Fruit fly (Drosophila melanogaster) whole organism, wandering third instar larva: ENCODE results near the gene tctn.

ENCODE experiments used
- Abd-B ChIP-seq: fragments of >200 bp; optimal IDR thresholded peaks from 2 replicates; lab custom pipeline; 2017; ENCODE audit warnings: missing biosample characterization, missing genetic modification characterization
- CG32264 ChIP-seq: fragments of 200-800 bp; sonication (Bioruptor generic); optimal IDR thresholded peaks from 2 replicates; lab custom pipeline; 2016; ENCODE audit warnings: missing biosample characterization, missing genetic modification characterization
- CG9705 ChIP-seq: fragments of 200-800 bp; sonication (Bioruptor generic); optimal IDR thresholded peaks from 2 replicates; lab custom pipeline; 2018; ENCODE audit warnings: missing biosample characterization, mild to moderate bottlenecking, missing genetic modification characterization
- CrebA ChIP-seq: fragments of 200-800 bp; sonication (Bioruptor generic); optimal IDR thresholded peaks from 2 replicates; lab custom pipeline; 2016; ENCODE audit warnings: missing biosample characterization, mild to moderate bottlenecking, missing genetic modification characterization, borderline replicate concordance
- Dfd ChIP-seq: fragments of >200 bp; optimal IDR thresholded peaks from 2 replicates; lab custom pipeline; 2017; ENCODE audit warnings: missing biosample characterization, missing genetic modification characterization
- Dif ChIP-seq: fragments of 200-275, 200-300 bp; sonication (Bioruptor generic); optimal IDR thresholded peaks from 2 replicates; lab custom pipeline; 2018; ENCODE audit warnings: missing biosample characterization, missing genetic modification characterization; ENCODE audit not compliant: partially characterized antibody
- GATAd ChIP-seq: sonication (Bioruptor generic); optimal IDR thresholded peaks from 2 replicates; lab custom pipeline; 2016; ENCODE audit warnings: missing biosample characterization, missing genetic modification characterization
- HLH106 ChIP-seq: fragments of 200-800 bp; optimal IDR thresholded peaks from 3 replicates; lab custom pipeline; 2019; ENCODE audit warnings: missing biosample characterization, mild to moderate bottlenecking, missing genetic modification characterization, moderate library complexity
- Hnf4 ChIP-seq: fragments of 200-800 bp; sonication (Bioruptor generic); optimal IDR thresholded peaks from 2 replicates; lab custom pipeline; 2016; ENCODE audit warnings: missing biosample characterization, mild to moderate bottlenecking, missing genetic modification characterization
- Hr78 ChIP-seq: fragments of >200 bp; optimal IDR thresholded peaks from 2 replicates; lab custom pipeline; 2017; ENCODE audit warnings: missing biosample characterization, missing genetic modification characterization
- Hr83 ChIP-seq: fragments of 200-300 bp; sonication (Bioruptor generic); optimal IDR thresholded peaks from 2 replicates; lab custom pipeline; 2016; ENCODE audit warnings: missing biosample characterization, mild to moderate bottlenecking, missing genetic modification characterization, moderate library complexity; ENCODE audit not compliant: poor library complexity, severe bottlenecking
- Jra ChIP-seq: sonication (Bioruptor generic); optimal IDR thresholded peaks from 2 replicates; lab custom pipeline; 2016; ENCODE audit warnings: missing biosample characterization, missing genetic modification characterization
- Mio ChIP-seq: sonication (Bioruptor generic); optimal IDR thresholded peaks from 2 replicates; lab custom pipeline; 2016; ENCODE audit warnings: missing biosample characterization, missing genetic modification characterization
- Myc ChIP-seq: fragments of >200 bp; optimal IDR thresholded peaks from 2 replicates; lab custom pipeline; 2017
- N ChIP-seq: fragments of >200 bp; optimal IDR thresholded peaks from 2 replicates; lab custom pipeline; 2018; ENCODE audit warnings: missing biosample characterization, missing external identifiers, missing genetic modification characterization
- OdsH ChIP-seq: fragments of 200-800 bp; sonication (Bioruptor generic); optimal IDR thresholded peaks from 2 replicates; lab custom pipeline; 2016; ENCODE audit warnings: missing biosample characterization, mild to moderate bottlenecking, missing genetic modification characterization
- Rel ChIP-seq, 2 experiments: fragments of 200-800 bp; sonication (Bioruptor generic) in 1 of 2; optimal IDR thresholded peaks; 2 replicates in 1 of 2; 3 replicates in 1 of 2; lab custom pipeline; 2016 to 2019; ENCODE audit warnings: mild to moderate bottlenecking in 2 of 2, missing biosample characterization in 2 of 2, missing genetic modification characterization in 2 of 2, moderate library complexity in 1 of 2
- Sp1 ChIP-seq: fragments of 200-800 bp; sonication (Bioruptor generic); optimal IDR thresholded peaks from 3 replicates; lab custom pipeline; 2019; ENCODE audit warnings: missing biosample characterization, mild to moderate bottlenecking, missing genetic modification characterization, moderate library complexity
- brk ChIP-seq: fragments of 200-800 bp; sonication (Bioruptor generic); optimal IDR thresholded peaks from 2 replicates; lab custom pipeline; 2016; ENCODE audit warnings: missing biosample characterization, mild to moderate bottlenecking, missing genetic modification characterization
- dmrt93B ChIP-seq: fragments of 200-800 bp; sonication (Bioruptor generic); optimal IDR thresholded peaks from 2 replicates; lab custom pipeline; 2018; ENCODE audit warnings: missing biosample characterization, mild to moderate bottlenecking, missing genetic modification characterization
- dsf ChIP-seq: sonication (Bioruptor generic); optimal IDR thresholded peaks from 2 replicates; lab custom pipeline; 2016; ENCODE audit warnings: missing biosample characterization, missing genetic modification characterization, borderline replicate concordance
- ey ChIP-seq: fragments of 200-800 bp; sonication (Bioruptor generic); optimal IDR thresholded peaks from 2 replicates; lab custom pipeline; 2016; ENCODE audit warnings: missing biosample characterization, missing genetic modification characterization
- foxo ChIP-seq, 2 experiments: fragments of 200-800 bp; sonication (Bioruptor generic); optimal IDR thresholded peaks; 2 replicates in 1 of 2; 3 replicates in 1 of 2; lab custom pipeline; 2016 to 2017; ENCODE audit warnings: missing biosample characterization in 2 of 2, missing genetic modification characterization in 2 of 2
- fru ChIP-seq: fragments of 200-800 bp; sonication (Bioruptor generic); optimal IDR thresholded peaks from 3 replicates; lab custom pipeline; 2016; ENCODE audit warnings: missing biosample characterization, mild to moderate bottlenecking, missing genetic modification characterization
- h ChIP-seq: fragments of 200-800 bp; sonication (Bioruptor generic); optimal IDR thresholded peaks from 3 replicates; lab custom pipeline; 2016; ENCODE audit warnings: missing biosample characterization, mild to moderate bottlenecking, missing genetic modification characterization
- jim ChIP-seq: fragments of 175-275, 200-325 bp; sonication (Bioruptor generic); optimal IDR thresholded peaks from 2 replicates; lab custom pipeline; 2016; ENCODE audit warnings: missing biosample characterization, mild to moderate bottlenecking, missing genetic modification characterization
- pan ChIP-seq: fragments of >200 bp; optimal IDR thresholded peaks from 2 replicates; lab custom pipeline; 2017
- rgr ChIP-seq: fragments of 200-800 bp; sonication (Bioruptor generic); optimal IDR thresholded peaks from 3 replicates; lab custom pipeline; 2016; ENCODE audit warnings: missing biosample characterization, mild to moderate bottlenecking, missing genetic modification characterization
- sv ChIP-seq: fragments of 200-800 bp; sonication (Bioruptor generic); optimal IDR thresholded peaks from 3 replicates; lab custom pipeline; 2016; ENCODE audit warnings: missing biosample characterization, missing genetic modification characterization
- usp ChIP-seq: fragments of >200 bp; optimal IDR thresholded peaks from 2 replicates; lab custom pipeline; 2017; ENCODE audit warnings: missing biosample characterization, missing genetic modification characterization

Gene tctn

DNA sequence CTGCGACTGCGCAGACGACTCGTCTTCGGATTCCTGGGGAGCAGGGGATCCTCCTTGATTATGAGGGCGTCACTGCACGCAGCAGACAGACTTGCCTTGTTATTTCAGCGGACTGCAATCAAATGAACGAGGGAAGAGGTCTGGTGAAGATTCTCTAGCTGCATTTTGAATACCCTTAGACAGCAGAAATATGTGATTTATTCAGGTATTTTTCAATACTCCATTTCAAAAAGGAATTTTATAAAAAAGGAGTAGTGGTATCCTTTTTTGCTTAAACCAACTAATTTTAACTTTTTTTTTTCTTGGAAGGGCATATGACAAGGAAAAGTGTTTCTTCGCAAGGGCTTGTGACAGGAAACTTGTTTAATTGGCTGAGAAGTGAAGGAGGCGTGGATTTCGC, 35.2 kb upstream of the tctn start (continued):
- peak; percentile 86 for TF ChIP-seq h (GFP tag; lab: Kevin White, UChicago)
- no peak for TF ChIP-seq Hr78
- TF ChIP-seq CG9705 (GFP tag; lab: Kevin White, UChicago), result no peak
- TF ChIP-seq ey (GFP tag; lab: Kevin White, UChicago), result peak; percentile 81
- TF ChIP-seq OdsH (GFP tag; lab: Kevin White, UChicago), result peak; percentile 73
- peak; percentile 53 for TF ChIP-seq HLH106 (tag; lab: Kevin White, UChicago)
- TF ChIP-seq Jra (GFP tag; lab: Kevin White, UChicago), result no peak
- TF ChIP-seq Myc (lab: Kevin White, UChicago), result no peak
- no peak for TF ChIP-seq GATAd (GFP tag; lab: Kevin White, UChicago)
- peak; percentile 68 for TF ChIP-seq rgr (GFP tag; lab: Kevin White, UChicago)
- peak; percentile 49 for TF ChIP-seq Hnf4 (GFP tag; lab: Kevin White, UChicago)
- TF ChIP-seq sv (GFP tag; lab: Kevin White, UChicago), result no peak
- no peak for TF ChIP-seq usp (GFP tag; lab: Kevin White, UChicago)
- TF ChIP-seq Sp1 (GFP tag; lab: Kevin White, UChicago), result peak; percentile 39

DNA sequence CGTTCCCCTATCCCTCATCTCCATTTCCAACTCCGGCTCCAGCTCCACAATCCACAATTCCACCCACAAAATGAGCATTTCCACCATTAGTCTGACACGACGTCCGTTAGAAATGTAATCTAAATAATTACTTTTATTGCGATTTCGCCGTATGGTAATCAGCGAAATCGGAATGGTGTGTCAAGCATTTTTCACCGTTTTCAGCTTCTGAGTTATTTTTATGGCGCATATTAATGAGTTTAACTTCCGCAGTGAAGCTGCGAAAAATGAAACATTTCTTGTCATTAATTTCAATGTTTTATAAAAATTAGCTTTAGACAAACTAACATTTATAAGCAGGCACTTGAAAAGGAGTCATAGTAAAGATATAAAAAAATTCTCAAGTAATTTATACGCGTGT, 29.6 kb upstream of the tctn start, which contains the start of gene CG13989:
CG13989 (plus strand) TSS at position 301 of the 400 bp plus-strand sequence.
- TF ChIP-seq jim (no peak), GATAd (GFP tag; lab: Kevin White, UChicago) (no peak), Dif (GFP tag; lab: Kevin White, UChicago) (no peak), Dfd (GFP tag; lab: Kevin White, UChicago) (no peak), Abd-B (GFP tag; lab: Kevin White, UChicago) (no peak)
- TF ChIP-seq, all 38 proteins: peak for 0

DNA sequence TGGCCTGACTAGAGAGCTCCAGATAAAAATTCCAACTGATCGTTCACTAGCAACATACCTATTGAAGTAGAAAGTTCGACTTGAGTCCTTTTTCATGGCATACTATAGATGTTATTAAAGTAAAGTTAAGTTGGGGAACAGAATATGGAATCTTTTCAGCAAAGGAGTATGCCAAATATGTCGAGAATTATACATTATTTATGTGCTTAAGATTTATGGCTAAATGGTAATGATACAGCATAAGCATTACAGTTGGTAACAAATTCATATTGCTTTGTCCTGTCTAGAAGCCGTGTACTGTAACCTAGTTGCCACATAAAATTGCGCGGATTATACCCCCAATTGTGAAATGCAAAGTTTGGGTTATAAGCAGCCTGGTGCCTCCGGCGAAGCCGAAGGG, 24.6 kb upstream of the tctn start, which contains the start of gene CG31639:
CG31639 (minus strand) TSS at position 101 of the 400 bp plus-strand sequence.
- TF ChIP-seq Jra (GFP tag; lab: Kevin White, UChicago) (no peak), brk (GFP tag; lab: Kevin White, UChicago) (no peak), jim (no peak), sv (GFP tag; lab: Kevin White, UChicago) (no peak), CG9705 (GFP tag; lab: Kevin White, UChicago) (no peak)

DNA sequence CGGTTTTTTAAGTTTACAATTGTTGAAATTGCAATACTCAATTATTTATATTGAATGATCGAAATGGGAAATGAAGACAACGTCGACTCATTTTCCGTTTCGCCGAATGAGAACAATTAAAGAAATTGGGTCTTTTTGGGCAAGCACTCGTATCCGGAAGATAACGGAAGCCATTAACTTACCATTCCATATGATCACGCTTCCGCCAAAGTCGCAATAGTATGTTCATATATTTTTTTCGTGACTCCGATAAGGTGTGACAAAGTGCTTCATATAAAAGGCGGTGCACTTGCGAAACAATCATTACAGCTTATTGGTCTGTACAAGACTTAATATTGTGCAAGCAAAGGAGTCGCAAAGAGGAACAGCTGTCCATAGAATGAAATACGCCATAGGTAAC, 21.2 kb upstream of the tctn start, which contains the start of gene Muc26B:
Muc26B (plus strand) TSS at position 301 of the 400 bp plus-strand sequence.
- no peak for TF ChIP-seq Jra (GFP tag; lab: Kevin White, UChicago)
- no peak for TF ChIP-seq Rel (GFP tag; optimal IDR thresholded peaks at IDR 0.05; lab: Kevin White, UChicago)
- no peak for TF ChIP-seq Rel (tag; optimal IDR thresholded peaks at IDR 0.05; lab: Kevin White, UChicago)
- no peak for TF ChIP-seq jim
- TF ChIP-seq Hr83 (GFP tag; lab: Kevin White, UChicago), result no peak
- TF ChIP-seq sv (GFP tag; lab: Kevin White, UChicago), result no peak
- no peak for TF ChIP-seq fru
- TF ChIP-seq Abd-B (GFP tag; lab: Kevin White, UChicago), result no peak
- TF ChIP-seq CG32264, result no peak
- no peak for TF ChIP-seq pan (lab: Kevin White, UChicago)
- TF ChIP-seq Hr78, result no peak
- TF ChIP-seq CrebA (GFP tag; lab: Kevin White, UChicago), result no peak
- no peak for TF ChIP-seq Hnf4 (GFP tag; lab: Kevin White, UChicago)
- TF ChIP-seq ey (GFP tag; lab: Kevin White, UChicago), result no peak
- no peak for TF ChIP-seq N (GFP tag; lab: Kevin White, UChicago)

DNA sequence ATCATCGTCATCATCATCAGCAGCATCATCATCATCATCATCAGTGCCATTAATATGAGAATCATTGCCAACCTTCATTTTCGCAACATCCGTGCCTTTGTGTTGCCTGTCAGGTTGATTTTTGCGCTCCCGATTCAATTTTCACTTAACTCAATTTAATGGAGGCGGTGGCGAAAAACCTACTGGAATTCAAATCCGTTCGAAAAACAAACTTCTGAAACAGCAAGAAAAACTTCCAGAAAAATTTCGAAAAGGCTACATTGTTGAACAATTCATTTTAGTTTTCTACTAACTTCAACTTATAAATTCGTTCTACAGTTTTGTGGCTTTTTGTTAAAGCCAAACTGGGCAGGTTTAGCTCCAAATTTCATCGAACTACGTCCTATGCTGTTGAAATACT, 8.6 kb upstream of the tctn start, which contains the start of gene CG13991:
CG13991 (plus strand) TSS at position 301 of the 400 bp plus-strand sequence.
- no peak for TF ChIP-seq dmrt93B
- TF ChIP-seq h (GFP tag; lab: Kevin White, UChicago), result no peak
- no peak for TF ChIP-seq dsf
- no peak for TF ChIP-seq foxo (GFP tag; optimal IDR thresholded peaks at IDR 0.05; lab: Kevin White, UChicago)
- no peak for TF ChIP-seq Mio (GFP tag; lab: Kevin White, UChicago)
- no peak for TF ChIP-seq sv (GFP tag; lab: Kevin White, UChicago)
- TF ChIP-seq CrebA (GFP tag; lab: Kevin White, UChicago), result no peak
- TF ChIP-seq fru, result no peak
- TF ChIP-seq N (GFP tag; lab: Kevin White, UChicago), result no peak
